Fruit fly (Drosophila melanogaster) whole organism, embryonic: ENCODE measurements around the gene CG7707.

Experiments
- CG11504 ChIP-seq: fragments of 200-800 bp; sonication (Bioruptor generic); optimal IDR thresholded peaks from 3 replicates; lab custom pipeline; 2019; ENCODE audit warnings: missing biosample characterization, mild to moderate bottlenecking, missing genetic modification characterization, moderate library complexity
- CG11695 ChIP-seq: fragments of 200-800 bp; sonication (Bioruptor generic); IDR thresholded peaks from 3 replicates; pipeline ENCODE4 v1.3.6; 2022; ENCODE audit warnings: missing biosample characterization, missing genetic modification characterization
- CG13287 ChIP-seq: fragments of 200-800 bp; sonication (Bioruptor generic); IDR thresholded peaks from 2 replicates; pipeline ENCODE4 v1.3.6; 2022; ENCODE audit warnings: missing biosample characterization, missing genetic modification characterization; ENCODE audit not compliant: partially characterized antibody
- CG32767 ChIP-seq: fragments of 200-800 bp; sonication (Bioruptor generic); IDR thresholded peaks from 2 replicates; pipeline ENCODE4 v1.3.6; 2022; ENCODE audit warnings: missing biosample characterization, missing genetic modification characterization
- Oli ChIP-seq: fragments of 200-800 bp; sonication (Bioruptor generic); optimal IDR thresholded peaks from 2 replicates; lab custom pipeline; 2018; ENCODE audit warnings: missing biosample characterization, mild to moderate bottlenecking, missing genetic modification characterization, moderate library complexity
- Sin3A ChIP-seq: fragments of >200 bp; optimal IDR thresholded peaks from 2 replicates; lab custom pipeline; 2018
- Spps ChIP-seq: fragments of 200-800 bp; sonication (Bioruptor generic); optimal IDR thresholded peaks from 2 replicates; lab custom pipeline; 2018; ENCODE audit warnings: missing biosample characterization, mild to moderate bottlenecking, missing genetic modification characterization
- btn ChIP-seq: fragments of 200-800 bp; sonication (Bioruptor generic); optimal IDR thresholded peaks from 2 replicates; lab custom pipeline; 2016; ENCODE audit warnings: missing biosample characterization, missing genetic modification characterization
- lbe ChIP-seq: fragments of 200-800 bp; sonication (Bioruptor generic); optimal IDR thresholded peaks from 2 replicates; lab custom pipeline; 2016; ENCODE audit warnings: missing biosample characterization, mild to moderate bottlenecking, missing genetic modification characterization
- psq ChIP-seq: fragments of 200-800 bp; sonication (Bioruptor generic); optimal IDR thresholded peaks from 2 replicates; lab custom pipeline; 2017; ENCODE audit warnings: missing biosample characterization, missing genetic modification characterization
- vvl ChIP-seq: fragments of 200-800 bp; sonication (Bioruptor generic); IDR thresholded peaks from 2 replicates; pipeline ENCODE4 v1.3.6; 2022; ENCODE audit warnings: missing biosample characterization, missing genetic modification characterization
- wdn ChIP-seq: fragments of 200-800 bp; sonication (Bioruptor generic); IDR thresholded peaks from 2 replicates; pipeline ENCODE4 v1.3.6; 2022; ENCODE audit warnings: missing biosample characterization, missing genetic modification characterization

DNA sequence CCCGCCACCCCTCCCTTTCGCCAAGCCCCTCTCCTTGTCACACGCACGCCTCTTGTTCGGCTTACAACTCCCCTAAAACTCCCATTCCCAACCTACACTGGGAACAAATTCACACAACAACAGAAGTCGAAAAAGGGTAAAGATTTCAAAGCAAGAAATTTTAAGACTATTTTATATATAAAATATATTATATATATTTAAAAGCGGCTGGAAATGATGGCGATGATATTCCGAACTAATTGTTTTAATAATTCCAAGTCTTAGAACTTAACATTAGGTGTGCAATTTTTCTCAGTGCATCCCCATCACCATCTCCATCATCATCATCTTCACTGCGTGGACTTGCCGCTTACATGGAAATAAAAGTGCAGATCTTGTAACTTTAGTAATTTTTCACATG is 16.9 kb upstream of the CG7707 start:
- TF ChIP-seq wdn (GFP tag; lab: Robert Waterston, UW): no peak
- no peak for TF ChIP-seq psq (GFP tag; lab: Kevin White, UChicago)
- no peak for TF ChIP-seq Oli (tag; lab: Kevin White, UChicago)
- TF ChIP-seq lbe (GFP tag; lab: Kevin White, UChicago): no peak
- no peak for TF ChIP-seq CG11695 (GFP tag; lab: Robert Waterston, UW)
- no peak for TF ChIP-seq Sin3A (lab: Kevin White, UChicago)
- TF ChIP-seq CG13287 (GFP tag; lab: Robert Waterston, UW): no peak
- no peak for TF ChIP-seq Spps (tag; lab: Kevin White, UChicago)
- no peak for TF ChIP-seq btn
- TF ChIP-seq CG11504 (tag; lab: Kevin White, UChicago): peak; percentile 71
- no peak for TF ChIP-seq vvl (GFP tag; lab: Robert Waterston, UW)
- no peak for TF ChIP-seq CG32767 (GFP tag; lab: Robert Waterston, UW)
